Worm (Caenorhabditis elegans) whole organism, L2 larva: ENCODE measurements around the gene cbs-1.

Source experiments
- C34F6.9 ChIP-seq: fragments of 150-350 bp; optimal IDR thresholded peaks from 2 replicates; lab custom pipeline; 2014; ENCODE audit warnings: missing biosample characterization, missing genetic modification characterization
- F13H6.1 ChIP-seq: sonication (generic microtip); optimal IDR thresholded peaks from 2 replicates; lab custom pipeline; 2016; ENCODE audit warnings: missing genetic modification characterization, missing compliant biosample characterization
- R02D3.7 ChIP-seq: fragments of 150-350 bp; optimal IDR thresholded peaks from 2 replicates; lab custom pipeline; 2014; ENCODE audit warnings: missing biosample characterization, missing genetic modification characterization
- Y55F3AM.14 ChIP-seq: fragments of 200-800 bp; sonication (Bioruptor generic); optimal IDR thresholded peaks from 2 replicates; lab custom pipeline; 2018; ENCODE audit warnings: mild to moderate bottlenecking, missing genetic modification characterization, missing compliant biosample characterization
- ZK546.5 ChIP-seq: sonication (generic microtip); optimal IDR thresholded peaks from 2 replicates; lab custom pipeline; 2017; ENCODE audit warnings: missing biosample characterization, missing genetic modification characterization
- alr-1 ChIP-seq: fragments of 150-350 bp; optimal IDR thresholded peaks from 2 replicates; lab custom pipeline; 2014; ENCODE audit warnings: missing biosample characterization, missing genetic modification characterization
- aly-2 ChIP-seq: fragments of 150-350 bp; optimal IDR thresholded peaks from 2 replicates; lab custom pipeline; 2014; ENCODE audit warnings: missing biosample characterization, missing genetic modification characterization
- ama-1 ChIP-seq: fragments of 150-350 bp; optimal IDR thresholded peaks from 2 replicates; lab custom pipeline; 2018; ENCODE audit warnings: inconsistent platforms
- blmp-1 ChIP-seq: sonication (generic microtip); optimal IDR thresholded peaks from 2 replicates; lab custom pipeline; 2017; ENCODE audit warnings: missing genetic modification characterization, mild to moderate bottlenecking, missing compliant biosample characterization, antibody characterized with exemption, moderate library complexity; ENCODE audit not compliant: insufficient read depth
- ceh-16 ChIP-seq: fragments of 150-350 bp; optimal IDR thresholded peaks from 2 replicates; lab custom pipeline; 2014; ENCODE audit warnings: missing biosample characterization, missing genetic modification characterization
- ceh-82 ChIP-seq: fragments of 150-350 bp; optimal IDR thresholded peaks from 2 replicates; lab custom pipeline; 2014; ENCODE audit warnings: missing biosample characterization, missing genetic modification characterization
- crh-2 ChIP-seq: sonication (generic microtip); optimal IDR thresholded peaks from 2 replicates; lab custom pipeline; 2017; ENCODE audit warnings: missing biosample characterization, missing genetic modification characterization
- dmd-4 ChIP-seq: sonication (generic microtip); optimal IDR thresholded peaks from 2 replicates; lab custom pipeline; 2017; ENCODE audit warnings: missing biosample characterization, missing genetic modification characterization
- egl-27 ChIP-seq: sonication (generic microtip); optimal IDR thresholded peaks from 3 replicates; lab custom pipeline; 2017; ENCODE audit warnings: missing biosample characterization, missing genetic modification reagents, missing genetic modification characterization
- elt-1 ChIP-seq: fragments of 150-350 bp; optimal IDR thresholded peaks from 2 replicates; lab custom pipeline; 2014; ENCODE audit warnings: missing biosample characterization, missing genetic modification characterization
- elt-3 ChIP-seq: sonication (generic microtip); optimal IDR thresholded peaks from 2 replicates; lab custom pipeline; 2017; ENCODE audit warnings: missing biosample characterization, missing genetic modification characterization
- fos-1 ChIP-seq: fragments of 150-350 bp; optimal IDR thresholded peaks from 2 replicates; lab custom pipeline; 2014; ENCODE audit warnings: missing biosample characterization, missing genetic modification characterization
- gmeb-1 ChIP-seq: fragments of 150-350 bp; optimal IDR thresholded peaks from 2 replicates; lab custom pipeline; 2014; ENCODE audit warnings: missing biosample characterization, missing genetic modification characterization
- lin-11 ChIP-seq: fragments of 150-350 bp; sonication (generic microtip); optimal IDR thresholded peaks from 2 replicates; lab custom pipeline; 2014; ENCODE audit warnings: missing biosample characterization, missing genetic modification characterization, inconsistent platforms, mixed read lengths
- lin-13 ChIP-seq: fragments of 150-350 bp; optimal IDR thresholded peaks from 2 replicates; lab custom pipeline; 2014; ENCODE audit warnings: missing biosample characterization, missing genetic modification reagents, missing genetic modification characterization
- lin-39 ChIP-seq: fragments of 150-350 bp; optimal IDR thresholded peaks from 2 replicates; lab custom pipeline; 2014; ENCODE audit warnings: missing biosample characterization, missing genetic modification reagents, missing genetic modification characterization
- lsy-2 ChIP-seq, 2 experiments: fragments of 150-350 bp in 1 of 2; sonication (generic microtip) in 1 of 2; optimal IDR thresholded peaks; 2 replicates each; lab custom pipeline; 2014 to 2017; ENCODE audit warnings: missing biosample characterization in 2 of 2, missing genetic modification characterization in 2 of 2
- mab-5 ChIP-seq: fragments of 150-350 bp; optimal IDR thresholded peaks from 2 replicates; lab custom pipeline; 2014; ENCODE audit warnings: missing biosample characterization, missing genetic modification characterization
- mbf-1 ChIP-seq: sonication (generic microtip); optimal IDR thresholded peaks from 2 replicates; lab custom pipeline; 2017; ENCODE audit warnings: missing biosample characterization, missing genetic modification characterization
- mdl-1 ChIP-seq, 2 experiments: fragments of 150-350 bp in 1 of 2; sonication (generic microtip) in 1 of 2; optimal IDR thresholded peaks; 2 replicates each; lab custom pipeline; 2017; ENCODE audit warnings: missing biosample characterization in 2 of 2, missing genetic modification characterization in 2 of 2
- nhr-10 ChIP-seq: sonication (generic microtip); optimal IDR thresholded peaks from 2 replicates; lab custom pipeline; 2017; ENCODE audit warnings: missing biosample characterization, missing genetic modification characterization
- nhr-11 ChIP-seq: fragments of 150-350 bp; optimal IDR thresholded peaks from 2 replicates; lab custom pipeline; 2014; ENCODE audit warnings: missing biosample characterization, missing genetic modification characterization
- nhr-12 ChIP-seq: fragments of 150-350 bp; optimal IDR thresholded peaks from 2 replicates; lab custom pipeline; 2014; ENCODE audit warnings: missing biosample characterization, missing genetic modification characterization
- nhr-129 ChIP-seq: fragments of 150-350 bp; optimal IDR thresholded peaks from 2 replicates; lab custom pipeline; 2014; ENCODE audit warnings: missing biosample characterization, missing genetic modification characterization
- nhr-21 ChIP-seq: fragments of 150-350 bp; optimal IDR thresholded peaks from 2 replicates; lab custom pipeline; 2014; ENCODE audit warnings: missing biosample characterization, missing genetic modification characterization
- nhr-23 ChIP-seq: fragments of 150-350 bp; optimal IDR thresholded peaks from 2 replicates; lab custom pipeline; 2014; ENCODE audit warnings: missing biosample characterization, missing genetic modification reagents, missing genetic modification characterization
- nhr-237 ChIP-seq: fragments of 150-350 bp; optimal IDR thresholded peaks from 2 replicates; lab custom pipeline; 2014; ENCODE audit warnings: missing biosample characterization, missing genetic modification characterization
- nhr-25 ChIP-seq: fragments of 150-350 bp; sonication (generic microtip); optimal IDR thresholded peaks from 3 replicates; lab custom pipeline; 2014; ENCODE audit warnings: missing biosample characterization, missing genetic modification characterization
- nhr-6 ChIP-seq: fragments of 150-350 bp; optimal IDR thresholded peaks from 2 replicates; lab custom pipeline; 2014; ENCODE audit warnings: missing biosample characterization, missing genetic modification characterization
- nhr-77 ChIP-seq: fragments of 150-350 bp; optimal IDR thresholded peaks from 2 replicates; lab custom pipeline; 2014; ENCODE audit warnings: missing biosample characterization, missing genetic modification characterization
- peb-1 ChIP-seq: fragments of 150-350 bp; optimal IDR thresholded peaks from 2 replicates; lab custom pipeline; 2014; ENCODE audit warnings: missing biosample characterization, missing genetic modification characterization
- sem-4 ChIP-seq: fragments of 150-350 bp; optimal IDR thresholded peaks from 2 replicates; lab custom pipeline; 2014; ENCODE audit warnings: missing biosample characterization, missing genetic modification reagents, missing genetic modification characterization
- skn-1 ChIP-seq: sonication (generic microtip); optimal IDR thresholded peaks from 2 replicates; lab custom pipeline; 2017; ENCODE audit warnings: missing biosample characterization, missing genetic modification characterization
- sma-3 ChIP-seq: sonication (generic microtip); optimal IDR thresholded peaks from 2 replicates; lab custom pipeline; 2016; ENCODE audit warnings: missing genetic modification reagents, missing genetic modification characterization, missing compliant biosample characterization
- sma-9 ChIP-seq, 2 experiments: fragments of 150-350 bp in 1 of 2; sonication (generic microtip) in 1 of 2; optimal IDR thresholded peaks; 2 replicates each; lab custom pipeline; 2014 to 2016; ENCODE audit warnings: missing genetic modification characterization in 2 of 2, mild to moderate bottlenecking in 1 of 2, missing biosample characterization in 1 of 2, missing compliant biosample characterization in 1 of 2, missing genetic modification reagents in 1 of 2, moderate library complexity in 1 of 2
- snpc-4 ChIP-seq: fragments of 150-350 bp; optimal IDR thresholded peaks from 2 replicates; lab custom pipeline; 2014; ENCODE audit warnings: missing biosample characterization, missing genetic modification characterization
- unc-39 ChIP-seq: fragments of 150-350 bp; optimal IDR thresholded peaks from 2 replicates; lab custom pipeline; 2014; ENCODE audit warnings: missing biosample characterization, missing genetic modification characterization
- unc-55 ChIP-seq: fragments of 150-350 bp; sonication (generic microtip); optimal IDR thresholded peaks from 3 replicates; lab custom pipeline; 2014; ENCODE audit warnings: missing biosample characterization, missing genetic modification reagents, missing genetic modification characterization
- unc-62 ChIP-seq: fragments of 150-350 bp; optimal IDR thresholded peaks from 2 replicates; lab custom pipeline; 2014; ENCODE audit warnings: missing biosample characterization, missing genetic modification reagents, missing genetic modification characterization
- zag-1 ChIP-seq: fragments of 150-350 bp; optimal IDR thresholded peaks from 2 replicates; lab custom pipeline; 2014; ENCODE audit warnings: missing biosample characterization, missing genetic modification characterization
- ztf-1 ChIP-seq: fragments of 200-800 bp; sonication (Bioruptor generic); conservative IDR thresholded peaks from 2 replicates; pipeline ENCODE4 v1.3.6; 2022; ENCODE audit warnings: missing genetic modification characterization, missing compliant biosample characterization
- ztf-11 ChIP-seq: sonication (generic microtip); optimal IDR thresholded peaks from 2 replicates; lab custom pipeline; 2017; ENCODE audit warnings: missing biosample characterization, missing genetic modification characterization
- ztf-4 ChIP-seq: fragments of 150-350 bp; optimal IDR thresholded peaks from 2 replicates; lab custom pipeline; 2014; ENCODE audit warnings: missing biosample characterization, missing genetic modification characterization

cbs-1 gene

ce11 chrX:10051625-10052024, 2.5 kb upstream of the cbs-1 start:
- TF ChIP-seq mbf-1 (tag; lab: Kevin White, UChicago): no peak
- TF ChIP-seq peb-1 (tag; lab: Kevin White, UChicago): no peak
- TF ChIP-seq unc-39 (tag; lab: Kevin White, UChicago): no peak
- no peak for TF ChIP-seq nhr-12 (tag; lab: Kevin White, UChicago)
- peak; percentile 28 for TF ChIP-seq Y55F3AM.14 (GFP tag; lab: Kevin White, UChicago)
- TF ChIP-seq sem-4 (tag; lab: Kevin White, UChicago): no peak
- no peak for TF ChIP-seq mab-5 (tag; lab: Kevin White, UChicago)
- TF ChIP-seq gmeb-1 (tag; lab: Kevin White, UChicago): peak; percentile 26
- TF ChIP-seq alr-1 (tag; lab: Kevin White, UChicago): no peak
- TF ChIP-seq elt-3 (tag; lab: Kevin White, UChicago): no peak
- no peak for TF ChIP-seq ceh-82 (tag; lab: Kevin White, UChicago)
- no peak for TF ChIP-seq lin-13 (GFP tag; lab: Kevin White, UChicago)
- TF ChIP-seq lin-39 (tag; lab: Kevin White, UChicago): no peak
- TF ChIP-seq ama-1: no peak
- TF ChIP-seq nhr-129 (tag; lab: Kevin White, UChicago): peak; percentile 47
- no peak for TF ChIP-seq ceh-16 (tag; lab: Kevin White, UChicago)
- no peak for TF ChIP-seq dmd-4 (tag; lab: Kevin White, UChicago)
- no peak for TF ChIP-seq ZK546.5 (tag; lab: Kevin White, UChicago)
- peak; percentile 70 for TF ChIP-seq fos-1 (tag; lab: Kevin White, UChicago)
- no peak for TF ChIP-seq aly-2
- no peak for TF ChIP-seq nhr-23 (tag; lab: Kevin White, UChicago)
- TF ChIP-seq nhr-77 (tag; lab: Kevin White, UChicago): no peak
- TF ChIP-seq skn-1 (tag; lab: Kevin White, UChicago): peak; percentile 4
- no peak for TF ChIP-seq nhr-11 (tag; lab: Kevin White, UChicago)
- peak; percentile 72 for TF ChIP-seq nhr-25 (tag; lab: Kevin White, UChicago)
- TF ChIP-seq nhr-10: no peak
- TF ChIP-seq elt-1 (tag; lab: Kevin White, UChicago): no peak
- no peak for TF ChIP-seq ztf-11 (tag; lab: Kevin White, UChicago)
- no peak for TF ChIP-seq ztf-1
- TF ChIP-seq sma-9 (GFP tag; optimal IDR thresholded peaks at IDR 0.05; lab: Kevin White, UChicago): peak; percentile 92
- TF ChIP-seq sma-9 (tag; optimal IDR thresholded peaks at IDR 0.05; lab: Kevin White, UChicago): no peak
- TF ChIP-seq zag-1: no peak
- TF ChIP-seq unc-62 (GFP tag; lab: Kevin White, UChicago): no peak
- TF ChIP-seq lsy-2 (tag; optimal IDR thresholded peaks at IDR 0.05; lab: Kevin White, UChicago): no peak
- peak; percentile 88 for TF ChIP-seq sma-3 (GFP tag; lab: Kevin White, UChicago)
- TF ChIP-seq crh-2: peak; percentile 76
- peak in 1 of 2 experiments; percentile 44 for TF ChIP-seq mdl-1 (tag; optimal IDR thresholded peaks at IDR 0.05; lab: Kevin White, UChicago)
- no peak for TF ChIP-seq nhr-6 (tag; lab: Kevin White, UChicago)
- no peak for TF ChIP-seq snpc-4 (tag; lab: Kevin White, UChicago)
- no peak for TF ChIP-seq egl-27 (tag; lab: Kevin White, UChicago)
- no peak for TF ChIP-seq ztf-4 (tag; lab: Kevin White, UChicago)
- no peak for TF ChIP-seq R02D3.7 (tag; lab: Kevin White, UChicago)
- peak; percentile 33 for TF ChIP-seq C34F6.9 (tag; lab: Kevin White, UChicago)
- TF ChIP-seq unc-55 (GFP tag; lab: Kevin White, UChicago): no peak
- TF ChIP-seq nhr-21: peak; percentile 59
- peak; percentile 77 for TF ChIP-seq blmp-1 (tag; lab: Kevin White, UChicago)
- no peak for TF ChIP-seq lin-11
- TF ChIP-seq F13H6.1 (tag; lab: Kevin White, UChicago): peak; percentile 73
- no peak for TF ChIP-seq nhr-237 (tag; lab: Kevin White, UChicago)
